Fruit fly (Drosophila melanogaster): ENCODE measurements around the gene robl37BC.

The robl37BC gene

DNA sequence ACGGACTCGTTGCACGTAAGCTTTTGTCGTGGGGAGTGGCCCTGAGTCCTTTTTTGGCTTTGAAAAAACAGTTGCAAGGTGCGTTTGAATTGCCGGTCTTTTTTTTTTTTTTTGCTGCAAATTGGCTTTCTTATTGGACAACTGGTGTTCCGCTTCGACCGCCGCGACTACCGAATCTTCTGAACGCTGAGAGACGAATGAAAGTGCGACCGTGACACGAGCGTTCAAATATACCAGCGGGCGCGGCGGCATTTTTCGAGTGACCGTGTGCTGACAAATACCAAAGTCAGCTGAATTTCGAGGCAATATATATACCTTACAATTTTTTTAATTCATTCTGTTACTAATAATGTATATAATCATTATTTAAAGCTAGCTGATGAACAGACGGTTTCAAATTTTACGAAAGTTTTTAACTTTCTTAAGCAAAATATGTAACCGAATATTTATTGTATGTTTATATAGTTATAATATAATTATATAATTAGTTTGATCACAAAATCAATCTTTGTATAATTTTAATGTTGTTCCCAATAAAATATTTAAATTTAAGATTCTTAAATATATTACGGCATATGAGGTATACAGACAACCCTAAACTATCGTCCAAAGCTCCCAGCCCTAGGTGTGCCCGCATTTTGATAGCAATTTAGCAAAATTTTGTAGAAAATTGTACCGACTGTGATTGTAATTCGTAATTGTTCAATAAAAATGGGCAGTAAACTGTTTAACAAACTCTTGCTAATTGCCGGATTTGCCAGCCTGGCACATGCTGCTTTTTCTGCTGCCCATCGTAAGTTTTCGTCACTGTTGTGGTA is 23.4 kb upstream of the robl37BC start, which contains the start of the genes Swip-1 and EMC5:
TSS of gene Swip-1 (minus strand) at position 203 of the 818 bp plus-strand sequence.
TSS of gene EMC5 (plus strand) at position 630 of the 818 bp plus-strand sequence.
- TF ChIP-seq Dfd (GFP tag; optimal IDR thresholded peaks at IDR 0.05) (no peak), Sp1 (GFP tag; optimal IDR thresholded peaks at IDR 0.05) (peak; percentile 67), sage (GFP tag; optimal IDR thresholded peaks at IDR 0.05) (no peak), Hr83 (GFP tag; optimal IDR thresholded peaks at IDR 0.05; ENCODE audit: poor library complexity, severe bottlenecking) (peak; percentile 2), N (GFP tag; optimal IDR thresholded peaks at IDR 0.05) (no peak), Dif (GFP tag; optimal IDR thresholded peaks at IDR 0.05; ENCODE audit: partially characterized antibody) (peak; percentile 33), Rel (GFP tag; optimal IDR thresholded peaks at IDR 0.05) (no peak), Rel (tag; optimal IDR thresholded peaks at IDR 0.05) (no peak), h (GFP tag; optimal IDR thresholded peaks at IDR 0.05) (peak; percentile 43), br (GFP tag; optimal IDR thresholded peaks at IDR 0.05) (no peak), GATAd (GFP tag; optimal IDR thresholded peaks at IDR 0.05) (no peak), Mio (GFP tag; optimal IDR thresholded peaks at IDR 0.05) (no peak), jim (GFP tag; optimal IDR thresholded peaks at IDR 0.05) (no peak), Vsx2 (GFP tag; optimal IDR thresholded peaks at IDR 0.05; ENCODE audit: partially characterized antibody) (no peak), tai (GFP tag; optimal IDR thresholded peaks at IDR 0.05) (no peak), psq (GFP tag; optimal IDR thresholded peaks at IDR 0.05) (peak; percentile 47), usp (GFP tag; optimal IDR thresholded peaks at IDR 0.05) (no peak), dl (GFP tag; optimal IDR thresholded peaks at IDR 0.05; ENCODE audit: insufficient read depth in 1 of 2, partially characterized antibody in 2 of 2) (no peak), Hr78 (GFP tag; optimal IDR thresholded peaks at IDR 0.05) (no peak), foxo (GFP tag; optimal IDR thresholded peaks at IDR 0.05) (peak in 1 of 2 experiments; percentile 63), CrebA (GFP tag; optimal IDR thresholded peaks at IDR 0.05; ENCODE audit: borderline replicate concordance) (no peak), rgr (GFP tag; optimal IDR thresholded peaks at IDR 0.05) (peak; percentile 60), ey (GFP tag; optimal IDR thresholded peaks at IDR 0.05) (no peak), HLH106 (tag; optimal IDR thresholded peaks at IDR 0.05) (peak; percentile 77), CG32264 (GFP tag; optimal IDR thresholded peaks at IDR 0.05) (no peak), Hnf4 (GFP tag; optimal IDR thresholded peaks at IDR 0.05) (peak; percentile 37), pan (optimal IDR thresholded peaks at IDR 0.05) (no peak), sv (GFP tag; optimal IDR thresholded peaks at IDR 0.05) (no peak), woc (GFP tag; optimal IDR thresholded peaks at IDR 0.05) (peak; percentile 32), fru (GFP tag; optimal IDR thresholded peaks at IDR 0.05) (peak; percentile 23), CG9705 (GFP tag; optimal IDR thresholded peaks at IDR 0.05) (peak; percentile 17), Myc (optimal IDR thresholded peaks at IDR 0.05) (no peak), Abd-B (GFP tag; optimal IDR thresholded peaks at IDR 0.05) (no peak), dsf (GFP tag; optimal IDR thresholded peaks at IDR 0.05; ENCODE audit: borderline replicate concordance) (no peak), lola (GFP tag; optimal IDR thresholded peaks at IDR 0.05) (no peak), OdsH (GFP tag; optimal IDR thresholded peaks at IDR 0.05) (peak; percentile 42), brk (GFP tag; optimal IDR thresholded peaks at IDR 0.05) (peak; percentile 50), dmrt93B (GFP tag; optimal IDR thresholded peaks at IDR 0.05) (peak; percentile 43), Jra (GFP tag; optimal IDR thresholded peaks at IDR 0.05) (no peak)

DNA sequence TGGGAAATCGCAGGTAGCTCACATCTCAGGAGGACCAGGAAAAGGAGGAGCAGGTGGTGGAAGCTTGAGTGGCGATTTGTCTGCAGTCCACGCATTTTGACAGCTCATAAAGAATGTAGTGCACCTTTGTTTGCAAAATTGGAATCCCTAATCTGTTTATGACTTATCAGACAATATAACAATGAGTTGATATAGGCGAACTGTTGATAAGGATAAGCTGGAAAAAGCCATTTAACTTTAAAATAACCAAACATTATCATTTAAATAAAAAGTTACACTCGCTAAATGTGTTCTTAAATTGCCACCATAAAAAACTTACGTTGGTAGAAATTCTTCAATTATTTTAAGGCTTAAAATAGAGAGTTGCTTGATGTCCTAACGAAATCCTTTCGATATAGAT is 20.5 kb upstream of the robl37BC start, which contains the start of gene CG15170:
TSS of gene CG15170 (minus strand) at position 101 of the 400 bp plus-strand sequence.
- TF ChIP-seq sage (GFP tag; optimal IDR thresholded peaks at IDR 0.05) (no peak), Hr78 (GFP tag; optimal IDR thresholded peaks at IDR 0.05) (no peak), CrebA (GFP tag; optimal IDR thresholded peaks at IDR 0.05; ENCODE audit: borderline replicate concordance) (no peak), woc (GFP tag; optimal IDR thresholded peaks at IDR 0.05) (no peak), usp (GFP tag; optimal IDR thresholded peaks at IDR 0.05) (no peak), h (GFP tag; optimal IDR thresholded peaks at IDR 0.05) (no peak), brk (GFP tag; optimal IDR thresholded peaks at IDR 0.05) (no peak), Hr83 (GFP tag; optimal IDR thresholded peaks at IDR 0.05; ENCODE audit: poor library complexity, severe bottlenecking) (no peak), HLH106 (tag; optimal IDR thresholded peaks at IDR 0.05) (no peak), lola (GFP tag; optimal IDR thresholded peaks at IDR 0.05) (no peak), jim (GFP tag; optimal IDR thresholded peaks at IDR 0.05) (no peak), N (GFP tag; optimal IDR thresholded peaks at IDR 0.05) (no peak), CG32264 (GFP tag; optimal IDR thresholded peaks at IDR 0.05) (no peak), dsf (GFP tag; optimal IDR thresholded peaks at IDR 0.05; ENCODE audit: borderline replicate concordance) (no peak), Vsx2 (GFP tag; optimal IDR thresholded peaks at IDR 0.05; ENCODE audit: partially characterized antibody) (no peak), pan (optimal IDR thresholded peaks at IDR 0.05) (no peak), foxo (GFP tag; optimal IDR thresholded peaks at IDR 0.05) (no peak), Hnf4 (GFP tag; optimal IDR thresholded peaks at IDR 0.05) (no peak), br (GFP tag; optimal IDR thresholded peaks at IDR 0.05) (no peak), Dif (GFP tag; optimal IDR thresholded peaks at IDR 0.05; ENCODE audit: partially characterized antibody) (no peak)
